Fruit fly (Drosophila melanogaster) whole organism, prepupa: ENCODE measurements around the gene CG4408.

Experiments
- Blimp-1 ChIP-seq: fragments of 200-800 bp; sonication (Bioruptor generic); optimal IDR thresholded peaks from 3 replicates; lab custom pipeline; 2017; ENCODE audit warnings: missing biosample characterization, missing genetic modification characterization, mild to moderate bottlenecking, moderate library complexity, missing genetic modification reagents
- CG10631 ChIP-seq: fragments of 200-800 bp; sonication (Bioruptor generic); optimal IDR thresholded peaks from 2 replicates; lab custom pipeline; 2016; ENCODE audit warnings: missing biosample characterization, missing genetic modification characterization
- CG11294 ChIP-seq: fragments of 200-800 bp; sonication (Bioruptor generic); IDR thresholded peaks from 2 replicates; pipeline ENCODE4 v1.3.6; 2022; ENCODE audit warnings: missing biosample characterization, missing genetic modification characterization
- CG11762 ChIP-seq: fragments of 200-800 bp; sonication (Bioruptor generic); optimal IDR thresholded peaks from 3 replicates; lab custom pipeline; 2016; ENCODE audit warnings: missing biosample characterization, missing genetic modification characterization; ENCODE audit not compliant: insufficient read depth
- CG11902 ChIP-seq: fragments of 200-800 bp; sonication (Bioruptor generic); optimal IDR thresholded peaks from 3 replicates; lab custom pipeline; 2016; ENCODE audit warnings: missing biosample characterization, missing genetic modification characterization
- CG15336 ChIP-seq: fragments of 200-800 bp; sonication (Bioruptor generic); IDR thresholded peaks from 2 replicates; pipeline ENCODE4 v1.3.6; 2022; ENCODE audit warnings: missing biosample characterization, missing genetic modification characterization
- CG1621 ChIP-seq: fragments of 200-800 bp; sonication (Bioruptor generic); optimal IDR thresholded peaks from 3 replicates; lab custom pipeline; 2018; ENCODE audit warnings: missing biosample characterization, mild to moderate bottlenecking, missing genetic modification characterization
- CG16779 ChIP-seq: fragments of 200-800 bp; sonication (Bioruptor generic); optimal IDR thresholded peaks from 3 replicates; lab custom pipeline; 2017; ENCODE audit warnings: missing biosample characterization, mild to moderate bottlenecking, missing genetic modification characterization
- CG31627 ChIP-seq: fragments of 200-800 bp; sonication (Bioruptor generic); optimal IDR thresholded peaks from 3 replicates; lab custom pipeline; 2016; ENCODE audit warnings: missing biosample characterization, missing genetic modification characterization
- CG32006 ChIP-seq: fragments of 200-800 bp; sonication (Bioruptor generic); optimal IDR thresholded peaks from 3 replicates; lab custom pipeline; 2017; ENCODE audit warnings: missing biosample characterization, mild to moderate bottlenecking, missing genetic modification characterization
- CG34406 ChIP-seq: fragments of 200-800 bp; sonication (Bioruptor generic); optimal IDR thresholded peaks from 3 replicates; lab custom pipeline; 2016; ENCODE audit warnings: missing biosample characterization, missing genetic modification characterization
- CG4318 ChIP-seq: fragments of 200-800 bp; sonication (Bioruptor generic); optimal IDR thresholded peaks from 3 replicates; lab custom pipeline; 2017; ENCODE audit warnings: missing biosample characterization, mild to moderate bottlenecking, missing genetic modification characterization
- CG6163 ChIP-seq: fragments of 200-800 bp; sonication (Bioruptor generic); IDR thresholded peaks from 3 replicates; pipeline ENCODE4 v1.3.6; 2022; ENCODE audit warnings: missing biosample characterization, missing genetic modification characterization
- CG6276 ChIP-seq: fragments of 200-800 bp; sonication (Bioruptor generic); optimal IDR thresholded peaks from 2 replicates; lab custom pipeline; 2017; ENCODE audit warnings: missing biosample characterization, mild to moderate bottlenecking, missing genetic modification characterization
- CG6792 ChIP-seq: fragments of 200-800 bp; sonication (Bioruptor generic); optimal IDR thresholded peaks from 3 replicates; lab custom pipeline; 2016; ENCODE audit warnings: missing biosample characterization, missing genetic modification characterization
- CG6808 ChIP-seq: fragments of 200-800 bp; sonication (Bioruptor generic); optimal IDR thresholded peaks from 3 replicates; lab custom pipeline; 2017; ENCODE audit warnings: missing biosample characterization, missing genetic modification characterization, mild to moderate bottlenecking, moderate library complexity, missing genetic modification reagents
- CG6854 ChIP-seq: fragments of 200-800 bp; sonication (Bioruptor generic); optimal IDR thresholded peaks from 2 replicates; lab custom pipeline; 2017; ENCODE audit warnings: missing biosample characterization, mild to moderate bottlenecking, missing genetic modification characterization
- CG7368 ChIP-seq: fragments of 200-800 bp; sonication (Bioruptor generic); optimal IDR thresholded peaks from 3 replicates; lab custom pipeline; 2016; ENCODE audit warnings: missing biosample characterization, missing genetic modification characterization
- CG8119 ChIP-seq: fragments of 200-800 bp; sonication (Bioruptor generic); IDR thresholded peaks from 3 replicates; pipeline ENCODE4 v1.3.6; 2022; ENCODE audit warnings: missing biosample characterization, missing genetic modification characterization
- CG8319 ChIP-seq: fragments of 200-800 bp; sonication (Bioruptor generic); optimal IDR thresholded peaks from 3 replicates; lab custom pipeline; 2016; ENCODE audit warnings: missing biosample characterization, missing genetic modification characterization
- CG8632 ChIP-seq: fragments of 200-800 bp; sonication (Bioruptor generic); optimal IDR thresholded peaks from 3 replicates; lab custom pipeline; 2016; ENCODE audit warnings: missing biosample characterization, missing genetic modification characterization
- CG9139 ChIP-seq: fragments of 200-800 bp; sonication (Bioruptor generic); optimal IDR thresholded peaks from 3 replicates; lab custom pipeline; 2017; ENCODE audit warnings: missing biosample characterization, mild to moderate bottlenecking, missing genetic modification characterization
- Eip78C ChIP-seq: fragments of 200-800 bp; sonication (Bioruptor generic); peaks from one replicate; lab custom pipeline; 2016; ENCODE audit warnings: missing biosample characterization, missing genetic modification characterization
- Eip93F ChIP-seq: fragments of 200-800 bp; sonication (Bioruptor generic); optimal IDR thresholded peaks from 2 replicates; lab custom pipeline; 2016; ENCODE audit warnings: missing biosample characterization, mild to moderate bottlenecking, missing genetic modification characterization
- Ets96B ChIP-seq: fragments of 200-800 bp; optimal IDR thresholded peaks from 2 replicates; lab custom pipeline; 2019; ENCODE audit warnings: missing biosample characterization, mild to moderate bottlenecking, missing genetic modification characterization, moderate library complexity
- Gug ChIP-seq: fragments of 200-800 bp; sonication (Bioruptor generic); IDR thresholded peaks from 2 replicates; pipeline ENCODE4 v1.3.6; 2022; ENCODE audit warnings: missing biosample characterization, missing genetic modification characterization
- Hr38 ChIP-seq: sonication (Bioruptor generic); optimal IDR thresholded peaks from 2 replicates; lab custom pipeline; 2016; ENCODE audit warnings: missing biosample characterization, missing genetic modification characterization
- Hr39 ChIP-seq: fragments of 200-800 bp; sonication (Bioruptor generic); optimal IDR thresholded peaks from 2 replicates; lab custom pipeline; 2016; ENCODE audit warnings: missing biosample characterization, missing genetic modification characterization
- Hr4 ChIP-seq: fragments of 200-800 bp; sonication (Bioruptor generic); optimal IDR thresholded peaks from 3 replicates; lab custom pipeline; 2016; ENCODE audit warnings: missing biosample characterization, missing genetic modification characterization
- Lpt ChIP-seq: fragments of 200-800 bp; sonication (Bioruptor generic); optimal IDR thresholded peaks from 3 replicates; lab custom pipeline; 2016; ENCODE audit warnings: missing biosample characterization, missing genetic modification characterization
- OdsH ChIP-seq: fragments of 200-800 bp; sonication (Bioruptor generic); optimal IDR thresholded peaks from 3 replicates; lab custom pipeline; 2016; ENCODE audit warnings: missing biosample characterization, missing genetic modification characterization
- Smox ChIP-seq: fragments of 200-800 bp; sonication (Bioruptor generic); optimal IDR thresholded peaks from 3 replicates; lab custom pipeline; 2016; ENCODE audit warnings: missing biosample characterization, missing genetic modification characterization
- Sox14 ChIP-seq: fragments of 200-800 bp; sonication (Bioruptor generic); optimal IDR thresholded peaks from 3 replicates; lab custom pipeline; 2016; ENCODE audit warnings: missing biosample characterization, missing genetic modification characterization
- achi ChIP-seq: fragments of 200-800 bp; sonication (Bioruptor generic); optimal IDR thresholded peaks from 3 replicates; lab custom pipeline; 2016; ENCODE audit warnings: missing biosample characterization, missing genetic modification characterization
- acj6 ChIP-seq: fragments of 200-800 bp; sonication (Bioruptor generic); optimal IDR thresholded peaks from 3 replicates; lab custom pipeline; 2016; ENCODE audit warnings: missing biosample characterization, missing genetic modification characterization
- cyc ChIP-seq: fragments of 200-800 bp; sonication (Bioruptor generic); optimal IDR thresholded peaks from 3 replicates; lab custom pipeline; 2016; ENCODE audit warnings: missing biosample characterization, missing genetic modification characterization
- dac ChIP-seq: fragments of 200-800 bp; sonication (Bioruptor generic); optimal IDR thresholded peaks from 2 replicates; lab custom pipeline; 2017; ENCODE audit warnings: missing biosample characterization, mild to moderate bottlenecking, missing genetic modification characterization
- dsx ChIP-seq: fragments of 200-800 bp; optimal IDR thresholded peaks from 3 replicates; lab custom pipeline; 2019; ENCODE audit warnings: missing biosample characterization, mild to moderate bottlenecking, missing genetic modification characterization, moderate library complexity; ENCODE audit not compliant: poor library complexity, severe bottlenecking
- eg ChIP-seq: fragments of 200-800 bp; sonication (Bioruptor generic); IDR thresholded peaks from 3 replicates; pipeline ENCODE4 v1.3.6; 2022; ENCODE audit warnings: missing biosample characterization, missing genetic modification characterization
- fd59A ChIP-seq: fragments of 200-800 bp; sonication (Bioruptor generic); optimal IDR thresholded peaks from 2 replicates; lab custom pipeline; 2017; ENCODE audit warnings: missing biosample characterization, mild to moderate bottlenecking, missing genetic modification characterization, missing genetic modification reagents
- fd85E ChIP-seq: fragments of 200-800 bp; sonication (Bioruptor generic); optimal IDR thresholded peaks from 3 replicates; lab custom pipeline; 2016; ENCODE audit warnings: missing biosample characterization, missing genetic modification characterization
- fkh ChIP-seq: fragments of 200-800 bp; sonication (Bioruptor generic); optimal IDR thresholded peaks from 3 replicates; lab custom pipeline; 2017; ENCODE audit warnings: missing biosample characterization, mild to moderate bottlenecking, missing genetic modification characterization, moderate library complexity
- lz ChIP-seq: fragments of 200-800 bp; sonication (Bioruptor generic); optimal IDR thresholded peaks from 3 replicates; lab custom pipeline; 2016; ENCODE audit warnings: missing biosample characterization, missing genetic modification characterization
- salr ChIP-seq, 2 experiments: fragments of 200-800 bp; sonication (Bioruptor generic); optimal IDR thresholded peaks; 3 replicates each; lab custom pipeline; 2016 to 2018; ENCODE audit warnings: missing biosample characterization in 2 of 2, missing genetic modification characterization in 2 of 2, mild to moderate bottlenecking in 1 of 2
- spab ChIP-seq: fragments of 200-800 bp; sonication (Bioruptor generic); optimal IDR thresholded peaks from 2 replicates; lab custom pipeline; 2017; ENCODE audit warnings: missing biosample characterization, mild to moderate bottlenecking, missing genetic modification characterization, missing genetic modification reagents
- ss ChIP-seq, 2 experiments: fragments of 200-800 bp; sonication (Bioruptor generic); optimal IDR thresholded peaks; 2 replicates in 1 of 2; 3 replicates in 1 of 2; lab custom pipeline; 2017 to 2018; ENCODE audit warnings: mild to moderate bottlenecking in 2 of 2, missing biosample characterization in 2 of 2, missing genetic modification characterization in 2 of 2, moderate library complexity in 1 of 2
- svp ChIP-seq: fragments of 200-800 bp; sonication (Bioruptor generic); peaks from one replicate; lab custom pipeline; 2016; ENCODE audit warnings: missing biosample characterization, missing genetic modification characterization
- topi ChIP-seq: fragments of 200-800 bp; sonication (Bioruptor generic); optimal IDR thresholded peaks from 3 replicates; lab custom pipeline; 2016; ENCODE audit warnings: missing biosample characterization, missing genetic modification characterization
- vri ChIP-seq: fragments of 200-800 bp; sonication (Bioruptor generic); optimal IDR thresholded peaks from 3 replicates; lab custom pipeline; 2016; ENCODE audit warnings: missing biosample characterization, mild to moderate bottlenecking, missing genetic modification characterization

The CG4408 gene

dm6 chr3R:23338290-23338689 lies 25.1 kb downstream of the CG4408 start:
- TF ChIP-seq topi (GFP tag; lab: Kevin White, UChicago) (no peak), CG6163 (no peak), acj6 (GFP tag; lab: Kevin White, UChicago) (no peak), fkh (GFP tag; lab: Kevin White, UChicago) (peak; percentile 11), CG9139 (GFP tag; lab: Kevin White, UChicago) (no peak), Lpt (GFP tag; lab: Kevin White, UChicago) (no peak)
- TF ChIP-seq, all 60 proteins: peak for 1

DNA sequence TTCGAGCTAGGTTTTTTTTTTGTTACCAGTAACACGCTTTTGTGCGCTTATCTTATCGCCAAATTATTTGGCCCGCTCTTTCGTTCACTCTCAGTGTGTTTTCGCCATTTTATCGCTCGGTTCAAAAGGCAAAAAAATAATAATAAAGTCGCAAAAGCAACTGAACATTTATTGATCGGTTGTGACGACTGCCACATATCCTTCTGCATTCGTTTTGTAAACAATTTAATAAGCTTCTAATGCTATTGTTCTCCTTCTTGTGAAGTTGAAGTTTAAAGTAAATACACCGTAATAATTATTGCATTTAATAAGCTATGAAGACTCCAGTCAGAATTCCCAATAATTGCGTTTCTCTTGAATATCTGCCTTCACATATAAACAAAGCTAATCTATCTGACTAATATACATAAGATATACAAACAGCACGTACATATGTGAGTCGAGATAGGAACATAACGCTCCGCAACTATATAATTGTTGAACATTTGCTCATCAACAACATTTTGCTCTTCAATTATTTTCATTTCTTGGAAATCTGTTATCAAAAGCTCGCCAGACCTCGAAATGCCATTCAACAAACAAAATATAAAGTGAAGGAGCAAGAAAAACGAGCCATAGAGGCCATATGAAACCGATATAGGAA lies 26.1 kb downstream of the CG4408 start:
- TF ChIP-seq CG1621 (no peak), Hr38 (no peak), OdsH (no peak), dac (GFP tag; lab: Kevin White, UChicago) (no peak), CG8119 (GFP tag; lab: Robert Waterston, UW) (no peak), Hr39 (GFP tag; lab: Kevin White, UChicago) (peak; percentile 52), CG6276 (GFP tag; lab: Kevin White, UChicago) (no peak), CG15336 (GFP tag; lab: Robert Waterston, UW) (no peak), cyc (GFP tag; lab: Kevin White, UChicago) (peak; percentile 49), acj6 (GFP tag; lab: Kevin White, UChicago) (peak; percentile 14), CG6792 (GFP tag; lab: Kevin White, UChicago) (no peak), Gug (GFP tag; lab: Robert Waterston, UW) (no peak), fkh (GFP tag; lab: Kevin White, UChicago) (no peak), CG31627 (GFP tag; lab: Kevin White, UChicago) (peak; percentile 56), CG6854 (GFP tag; lab: Kevin White, UChicago) (no peak), achi (GFP tag; lab: Kevin White, UChicago) (no peak), CG8319 (GFP tag; lab: Kevin White, UChicago) (no peak), vri (GFP tag; lab: Kevin White, UChicago) (peak; percentile 63), topi (GFP tag; lab: Kevin White, UChicago) (peak; percentile 56), Eip93F (GFP tag; lab: Kevin White, UChicago) (peak; percentile 57), ss (GFP tag; optimal IDR thresholded peaks at IDR 0.05; lab: Kevin White, UChicago) (no peak), salr (GFP tag; optimal IDR thresholded peaks at IDR 0.05; lab: Kevin White, UChicago) (no peak), CG32006 (no peak), CG11294 (GFP tag; lab: Robert Waterston, UW) (no peak), lz (peak; percentile 59), Eip78C (GFP tag; lab: Kevin White, UChicago) (peak; percentile 73), CG11902 (GFP tag; lab: Kevin White, UChicago) (no peak), dsx (GFP tag; lab: Kevin White, UChicago) (no peak), CG8632 (GFP tag; lab: Kevin White, UChicago) (no peak), CG34406 (GFP tag; lab: Kevin White, UChicago) (peak; percentile 14), Sox14 (peak; percentile 55), CG7368 (no peak), CG16779 (no peak), CG11762 (GFP tag; lab: Kevin White, UChicago) (no peak), CG10631 (no peak), CG4318 (GFP tag; lab: Kevin White, UChicago) (no peak), CG6163 (no peak), spab (GFP tag; lab: Kevin White, UChicago) (no peak), Hr4 (GFP tag; lab: Kevin White, UChicago) (no peak), fd85E (GFP tag; lab: Kevin White, UChicago) (no peak), fd59A (GFP tag; lab: Kevin White, UChicago) (no peak), Blimp-1 (no peak), Ets96B (tag; lab: Kevin White, UChicago) (no peak), eg (GFP tag; lab: Robert Waterston, UW) (no peak), svp (GFP tag; lab: Kevin White, UChicago) (peak; percentile 90), CG6808 (GFP tag; lab: Kevin White, UChicago) (no peak), Smox (GFP tag; lab: Kevin White, UChicago) (peak; percentile 39)
